Fruit fly (Drosophila melanogaster): ENCODE results near the gene CG43773.

The CG43773 gene

dm6 chr2L:4054881-4055779 is 47.6 kb downstream of the CG43773 start (continued):
- TF ChIP-seq CG30403 (GFP tag; optimal IDR thresholded peaks at IDR 0.05) (peak; percentile 30), zfh2 (GFP tag; optimal IDR thresholded peaks at IDR 0.05) (no peak), BEAF-32 (GFP tag; optimal IDR thresholded peaks at IDR 0.05) (no peak), crp (GFP tag; optimal IDR thresholded peaks at IDR 0.05) (no peak), bowl (GFP tag; IDR thresholded peaks at IDR 0.05) (no peak), CG33213 (GFP tag; optimal IDR thresholded peaks at IDR 0.05) (no peak), CG10209 (GFP tag; optimal IDR thresholded peaks at IDR 0.05) (peak; percentile 11), nau (GFP tag; optimal IDR thresholded peaks at IDR 0.05) (no peak), lbe (GFP tag; optimal IDR thresholded peaks at IDR 0.05) (no peak), bab2 (GFP tag; optimal IDR thresholded peaks at IDR 0.05) (peak; percentile 5), Xbp1 (GFP tag; optimal IDR thresholded peaks at IDR 0.05) (peak; percentile 29), Lpt (GFP tag; optimal IDR thresholded peaks at IDR 0.05) (no peak), CG9727 (GFP tag; optimal IDR thresholded peaks at IDR 0.05) (peak; percentile 65), Mad (GFP tag; optimal IDR thresholded peaks at IDR 0.05) (no peak), Ssrp (tag; optimal IDR thresholded peaks at IDR 0.05) (peak; percentile 28), Max (GFP tag; optimal IDR thresholded peaks at IDR 0.05) (peak; percentile 11), CG8765 (GFP tag; IDR thresholded peaks at IDR 0.05) (no peak), CG14710 (tag; optimal IDR thresholded peaks at IDR 0.05) (peak; percentile 43), tio (GFP tag; optimal IDR thresholded peaks at IDR 0.05) (peak; percentile 10), CG16779 (GFP tag; IDR thresholded peaks at IDR 0.05) (no peak), run (tag; optimal IDR thresholded peaks at IDR 0.05) (no peak), az2 (GFP tag; optimal IDR thresholded peaks at IDR 0.05) (peak; percentile 20), trh (GFP tag; optimal IDR thresholded peaks at IDR 0.05) (no peak), sima (GFP tag; optimal IDR thresholded peaks at IDR 0.05) (no peak), CG11696 (GFP tag; IDR thresholded peaks at IDR 0.05) (peak; percentile 78), MTF-1 (GFP tag; optimal IDR thresholded peaks at IDR 0.05; ENCODE audit: borderline replicate concordance) (no peak), CG1602 (GFP tag; optimal IDR thresholded peaks at IDR 0.05) (peak; percentile 39), ind (GFP tag; optimal IDR thresholded peaks at IDR 0.05) (no peak), crol (GFP tag; IDR thresholded peaks at IDR 0.05) (peak; percentile 51), CG4424 (GFP tag; optimal IDR thresholded peaks at IDR 0.05) (peak; percentile 17), Spps (tag; optimal IDR thresholded peaks at IDR 0.05) (no peak), CG7928 (GFP tag; optimal IDR thresholded peaks at IDR 0.05) (no peak), chif (GFP tag; optimal IDR thresholded peaks at IDR 0.05) (peak in 1 of 2 experiments; percentile 40), lmd (GFP tag; IDR thresholded peaks at IDR 0.05) (no peak), Hmr (GFP tag; optimal IDR thresholded peaks at IDR 0.05) (no peak), slp2 (GFP tag; optimal IDR thresholded peaks at IDR 0.05) (peak; percentile 1), Nf-YC (tag; optimal IDR thresholded peaks at IDR 0.05) (no peak), gsb-n (tag; optimal IDR thresholded peaks at IDR 0.05) (no peak), CG15269 (tag; optimal IDR thresholded peaks at IDR 0.05) (no peak), Atf-2 (GFP tag; optimal IDR thresholded peaks at IDR 0.05) (no peak), ewg (GFP tag; optimal IDR thresholded peaks at IDR 0.05) (no peak), CG9797 (GFP tag; optimal IDR thresholded peaks at IDR 0.05) (no peak), shn (GFP tag; optimal IDR thresholded peaks at IDR 0.05) (no peak), gcm2 (GFP tag; optimal IDR thresholded peaks at IDR 0.05) (no peak), tin (GFP tag; optimal IDR thresholded peaks at IDR 0.05) (no peak), CG16815 (GFP tag; optimal IDR thresholded peaks at IDR 0.05) (no peak), unpg (GFP tag; optimal IDR thresholded peaks at IDR 0.05) (peak; percentile 28), phol (tag; optimal IDR thresholded peaks at IDR 0.05) (peak; percentile 51), HmgZ (tag; optimal IDR thresholded peaks at IDR 0.05) (no peak)

Measured in whole organism, embryonic.